Worm (Caenorhabditis elegans) whole organism, L4/young adult: ENCODE measurements around the gene tag-243.

Experiments
- W03F9.2 ChIP-seq: fragments of 150-350 bp; optimal IDR thresholded peaks from 2 replicates; lab custom pipeline; 2014; ENCODE audit warnings: missing biosample characterization, missing genetic modification characterization
- dao-5 ChIP-seq: sonication (generic microtip); optimal IDR thresholded peaks from 2 replicates; lab custom pipeline; 2016; ENCODE audit warnings: missing genotype, missing genetic modification characterization, moderate library complexity, missing compliant biosample characterization
- him-1 ChIP-seq: sonication (generic microtip); optimal IDR thresholded peaks from 2 replicates; lab custom pipeline; 2016; ENCODE audit warnings: missing genotype, missing genetic modification reagents, missing genetic modification characterization, missing compliant biosample characterization

DNA sequence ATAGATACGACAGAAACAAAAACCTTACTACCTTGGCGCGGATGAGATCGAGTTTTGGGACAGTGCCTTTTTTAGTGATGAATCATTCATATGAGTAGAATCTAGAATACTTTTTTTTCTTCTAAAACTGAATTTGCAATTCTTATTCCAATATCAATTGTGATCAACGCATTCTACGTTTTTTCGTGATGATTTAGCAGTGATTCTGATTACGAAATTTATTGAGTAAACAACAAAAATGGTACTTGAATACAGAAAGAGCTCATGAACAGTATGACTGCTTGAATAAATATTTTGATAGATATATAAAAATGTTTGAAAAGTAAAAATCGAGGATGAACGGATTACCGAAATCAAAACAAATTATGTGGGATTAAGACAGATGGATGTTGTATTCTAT lies 26.8 kb upstream of the tag-243 start, which contains the start of gene him-18:
- TF ChIP-seq him-1 (no peak), dao-5 (tag; lab: Kevin White, UChicago) (no peak), W03F9.2 (no peak)
